Fruit fly (Drosophila melanogaster) whole organism, embryonic: ENCODE data around the gene CG17855.

Experiments used
- Aef1 ChIP-seq: fragments of 200-800 bp; sonication (Bioruptor generic); IDR thresholded peaks from 3 replicates; pipeline ENCODE4 v1.3.6; 2022; ENCODE audit warnings: missing biosample characterization, missing genetic modification characterization
- C15 ChIP-seq: fragments of 200-800 bp; sonication (Bioruptor generic); IDR thresholded peaks from 3 replicates; pipeline ENCODE4 v1.3.6; 2022; ENCODE audit warnings: missing biosample characterization, missing genetic modification characterization
- CG12219 ChIP-seq: fragments of 200-800 bp; sonication (Bioruptor generic); optimal IDR thresholded peaks from 3 replicates; lab custom pipeline; 2018; ENCODE audit warnings: missing biosample characterization, mild to moderate bottlenecking, missing genetic modification characterization
- CG12299 ChIP-seq: fragments of 200-800 bp; sonication (Bioruptor generic); optimal IDR thresholded peaks from 2 replicates; lab custom pipeline; 2018; ENCODE audit warnings: missing biosample characterization, mild to moderate bottlenecking, missing genetic modification characterization
- CG1233 ChIP-seq: fragments of 200-800 bp; sonication (Bioruptor generic); optimal IDR thresholded peaks from 4 replicates; lab custom pipeline; 2018; ENCODE audit warnings: missing biosample characterization, mild to moderate bottlenecking, missing genetic modification characterization
- CG17361 ChIP-seq: fragments of 200-800 bp; sonication (Bioruptor generic); IDR thresholded peaks from 3 replicates; pipeline ENCODE4 v1.3.6; 2022; ENCODE audit warnings: missing biosample characterization, missing genetic modification characterization
- CG17568 ChIP-seq: fragments of 200-800 bp; sonication (Bioruptor generic); optimal IDR thresholded peaks from 2 replicates; lab custom pipeline; 2018; ENCODE audit warnings: missing biosample characterization, mild to moderate bottlenecking, missing genetic modification characterization, moderate library complexity
- CG4854 ChIP-seq: fragments of 200-800 bp; sonication (Bioruptor generic); optimal IDR thresholded peaks from 2 replicates; lab custom pipeline; 2016; ENCODE audit warnings: missing biosample characterization, missing genetic modification characterization, inconsistent platforms
- CG5180 ChIP-seq: fragments of 200-800 bp; sonication (Bioruptor generic); optimal IDR thresholded peaks from 3 replicates; lab custom pipeline; 2017; ENCODE audit warnings: missing biosample characterization, missing genetic modification characterization, mild to moderate bottlenecking, moderate library complexity, missing genetic modification reagents
- CG6254 ChIP-seq: fragments of 200-800 bp; sonication (Bioruptor generic); optimal IDR thresholded peaks from 3 replicates; lab custom pipeline; 2017; ENCODE audit warnings: mild to moderate bottlenecking, missing biosample characterization, missing genetic modification reagents, missing genetic modification characterization
- CG6654 ChIP-seq: fragments of 200-800 bp; sonication (Bioruptor generic); optimal IDR thresholded peaks from 2 replicates; lab custom pipeline; 2017; ENCODE audit warnings: missing biosample characterization, mild to moderate bottlenecking, missing genetic modification characterization
- CG6765 ChIP-seq: fragments of 200-800 bp; sonication (Bioruptor generic); optimal IDR thresholded peaks from 3 replicates; lab custom pipeline; 2017; ENCODE audit warnings: missing biosample characterization, mild to moderate bottlenecking, missing genetic modification characterization
- CG6813 ChIP-seq: fragments of 200-800 bp; sonication (Bioruptor generic); optimal IDR thresholded peaks from 2 replicates; lab custom pipeline; 2017; ENCODE audit warnings: missing biosample characterization, missing genetic modification characterization, mild to moderate bottlenecking, moderate library complexity, missing genetic modification reagents
- CG8290 ChIP-seq, 3 experiments: fragments of 200-800 bp; sonication (Bioruptor generic); optimal IDR thresholded peaks; 2 replicates each; lab custom pipeline; 2016 to 2019; ENCODE audit warnings: missing biosample characterization in 3 of 3, missing genetic modification characterization in 3 of 3, mild to moderate bottlenecking in 2 of 3, moderate library complexity in 1 of 3
- CG9932 ChIP-seq: fragments of 200-800 bp; sonication (Bioruptor generic); IDR thresholded peaks from 2 replicates; pipeline ENCODE4 v1.3.6; 2022; ENCODE audit warnings: missing biosample characterization, missing genetic modification characterization
- CTCF ChIP-seq: fragments of 200-800 bp; sonication (Bioruptor generic); optimal IDR thresholded peaks from 2 replicates; lab custom pipeline; 2017; ENCODE audit warnings: missing biosample characterization, mild to moderate bottlenecking, missing genetic modification characterization, moderate library complexity
- D ChIP-seq, 2 experiments: fragments of 200-800 bp in 1 of 2; fragments of >200 bp in 1 of 2; sonication (Bioruptor generic) in 1 of 2; optimal IDR thresholded peaks; 2 replicates in 1 of 2; 3 replicates in 1 of 2; lab custom pipeline; 2017; ENCODE audit warnings: mild to moderate bottlenecking in 1 of 2, missing biosample characterization in 1 of 2, missing genetic modification characterization in 1 of 2, missing genetic modification reagents in 1 of 2
- ERR ChIP-seq: fragments of 200-800 bp; sonication (Bioruptor generic); optimal IDR thresholded peaks from 2 replicates; lab custom pipeline; 2016; ENCODE audit warnings: missing biosample characterization, missing genetic modification characterization
- Gsc ChIP-seq: fragments of 200-800 bp; sonication (Bioruptor generic); IDR thresholded peaks from 2 replicates; pipeline ENCODE4 v1.3.6; 2022; ENCODE audit warnings: missing biosample characterization, missing genetic modification characterization
- HLHmδ ChIP-seq: fragments of 200-800 bp; sonication (Bioruptor generic); optimal IDR thresholded peaks from 2 replicates; lab custom pipeline; 2018; ENCODE audit warnings: missing biosample characterization, mild to moderate bottlenecking, missing genetic modification characterization, moderate library complexity
- HmgD ChIP-seq: fragments of 200-800 bp; sonication (Bioruptor generic); optimal IDR thresholded peaks from 3 replicates; lab custom pipeline; 2016; ENCODE audit warnings: missing biosample characterization, missing genetic modification characterization
- Lpt ChIP-seq: fragments of >200 bp; optimal IDR thresholded peaks from 2 replicates; lab custom pipeline; 2018; ENCODE audit warnings: missing biosample characterization, missing genetic modification characterization
- MESR4 ChIP-seq: fragments of 200-800 bp; sonication (Bioruptor generic); optimal IDR thresholded peaks from 2 replicates; lab custom pipeline; 2018; ENCODE audit warnings: missing biosample characterization, mild to moderate bottlenecking, missing genetic modification characterization, moderate library complexity
- Mes4 ChIP-seq: fragments of 200-800 bp; sonication (Bioruptor generic); optimal IDR thresholded peaks from 2 replicates; lab custom pipeline; 2016; ENCODE audit warnings: missing biosample characterization, missing genetic modification characterization
- Six4 ChIP-seq: fragments of 200-800 bp; sonication (Bioruptor generic); optimal IDR thresholded peaks from 2 replicates; lab custom pipeline; 2016; ENCODE audit warnings: missing biosample characterization, missing genetic modification characterization
- Ssrp ChIP-seq: fragments of 200-800 bp; sonication (Bioruptor generic); optimal IDR thresholded peaks from 2 replicates; lab custom pipeline; 2018; ENCODE audit warnings: missing biosample characterization, mild to moderate bottlenecking, missing genetic modification characterization, moderate library complexity
- Trl ChIP-seq, 3 experiments: fragments of >200 bp in 2 of 3; fragments of 200-800 bp in 1 of 3; sonication (Bioruptor generic) in 1 of 3; optimal IDR thresholded peaks; 2 replicates in 1 of 3; 3 replicates in 2 of 3; lab custom pipeline; 2016 to 2017; ENCODE audit warnings: missing biosample characterization in 1 of 3, missing genetic modification characterization in 1 of 3
- Xrp1 ChIP-seq: fragments of 200-800 bp; sonication (Bioruptor generic); IDR thresholded peaks from 2 replicates; pipeline ENCODE4 v1.3.6; 2022; ENCODE audit warnings: missing biosample characterization, missing genetic modification characterization
- abd-A ChIP-seq: fragments of 200-800 bp; sonication (Bioruptor generic); optimal IDR thresholded peaks from 3 replicates; lab custom pipeline; 2019; ENCODE audit warnings: missing biosample characterization, mild to moderate bottlenecking, missing genetic modification characterization, moderate library complexity
- bbx ChIP-seq: fragments of 200-800 bp; sonication (Bioruptor generic); IDR thresholded peaks from 2 replicates; pipeline ENCODE4 v1.3.6; 2022; ENCODE audit warnings: missing biosample characterization, missing genetic modification characterization; ENCODE audit not compliant: partially characterized antibody
- br ChIP-seq: fragments of >200 bp; optimal IDR thresholded peaks from 2 replicates; lab custom pipeline; 2017
- cas ChIP-seq: fragments of 200-800 bp; sonication (Bioruptor generic); IDR thresholded peaks from 2 replicates; pipeline ENCODE4 v1.3.6; 2022; ENCODE audit warnings: missing biosample characterization, missing genetic modification characterization
- cg ChIP-seq: fragments of 200-800 bp; sonication (Bioruptor generic); optimal IDR thresholded peaks from 3 replicates; lab custom pipeline; 2019; ENCODE audit warnings: missing biosample characterization, mild to moderate bottlenecking, missing genetic modification characterization, moderate library complexity
- chn ChIP-seq: fragments of 200-800 bp; sonication (Bioruptor generic); optimal IDR thresholded peaks from 2 replicates; lab custom pipeline; 2016; ENCODE audit warnings: missing biosample characterization, missing genetic modification characterization
- cwo ChIP-seq: fragments of 200-800 bp; sonication (Bioruptor generic); optimal IDR thresholded peaks from 3 replicates; lab custom pipeline; 2017; ENCODE audit warnings: missing biosample characterization, missing genetic modification characterization, mild to moderate bottlenecking, moderate library complexity, missing genetic modification reagents
- dmrt99B ChIP-seq: fragments of 200-800 bp; sonication (Bioruptor generic); optimal IDR thresholded peaks from 2 replicates; lab custom pipeline; 2018; ENCODE audit warnings: missing biosample characterization, mild to moderate bottlenecking, missing genetic modification characterization, moderate library complexity
- gcm ChIP-seq: fragments of 200-800 bp; sonication (Bioruptor generic); optimal IDR thresholded peaks from 2 replicates; lab custom pipeline; 2019; ENCODE audit warnings: missing biosample characterization, mild to moderate bottlenecking, missing genetic modification characterization, moderate library complexity
- lola ChIP-seq, 3 experiments: fragments of >200 bp in 2 of 3; fragments of 200-800 bp in 1 of 3; sonication (Bioruptor generic) in 1 of 3; optimal IDR thresholded peaks; 2 replicates each; lab custom pipeline; 2017 to 2019; ENCODE audit warnings: missing biosample characterization in 3 of 3, missing genetic modification characterization in 3 of 3, mild to moderate bottlenecking in 1 of 3, moderate library complexity in 1 of 3
- lov ChIP-seq, 2 experiments: fragments of 200-800 bp in 1 of 2; fragments of >200 bp in 1 of 2; sonication (Bioruptor generic) in 1 of 2; IDR thresholded peaks in 1 of 2; optimal IDR thresholded peaks in 1 of 2; 2 replicates in 1 of 2; 3 replicates in 1 of 2; pipeline versions ENCODE4 v1.3.6 to Lab custom; 2017 to 2022; ENCODE audit warnings: missing biosample characterization in 1 of 2, missing genetic modification characterization in 1 of 2
- mirr ChIP-seq: fragments of 200-800 bp; sonication (Bioruptor generic); optimal IDR thresholded peaks from 3 replicates; lab custom pipeline; 2018; ENCODE audit warnings: missing biosample characterization, mild to moderate bottlenecking, missing genetic modification characterization
- nau ChIP-seq: fragments of 200-800 bp; sonication (Bioruptor generic); optimal IDR thresholded peaks from 3 replicates; lab custom pipeline; 2017; ENCODE audit warnings: missing biosample characterization, mild to moderate bottlenecking, missing genetic modification characterization, missing genetic modification reagents
- nerfin-2 ChIP-seq: fragments of 200-800 bp; sonication (Bioruptor generic); IDR thresholded peaks from 2 replicates; pipeline ENCODE4 v1.3.6; 2022; ENCODE audit warnings: missing biosample characterization, missing genetic modification characterization; ENCODE audit not compliant: partially characterized antibody
- run ChIP-seq: fragments of 200-800 bp; sonication (Bioruptor generic); optimal IDR thresholded peaks from 3 replicates; lab custom pipeline; 2018; ENCODE audit warnings: missing biosample characterization, mild to moderate bottlenecking, missing genetic modification characterization
- schlank ChIP-seq: fragments of 200-800 bp; sonication (Bioruptor generic); optimal IDR thresholded peaks from 2 replicates; lab custom pipeline; 2018; ENCODE audit warnings: missing biosample characterization, mild to moderate bottlenecking, missing genetic modification characterization
- so ChIP-seq: fragments of 200-800 bp; sonication (Bioruptor generic); IDR thresholded peaks from 3 replicates; pipeline ENCODE4 v1.3.6; 2022; ENCODE audit warnings: missing biosample characterization, missing genetic modification characterization
- tap ChIP-seq: fragments of 200-800 bp; optimal IDR thresholded peaks from 3 replicates; lab custom pipeline; 2019; ENCODE audit warnings: missing biosample characterization, mild to moderate bottlenecking, missing genetic modification characterization, moderate library complexity

Gene CG17855

DNA sequence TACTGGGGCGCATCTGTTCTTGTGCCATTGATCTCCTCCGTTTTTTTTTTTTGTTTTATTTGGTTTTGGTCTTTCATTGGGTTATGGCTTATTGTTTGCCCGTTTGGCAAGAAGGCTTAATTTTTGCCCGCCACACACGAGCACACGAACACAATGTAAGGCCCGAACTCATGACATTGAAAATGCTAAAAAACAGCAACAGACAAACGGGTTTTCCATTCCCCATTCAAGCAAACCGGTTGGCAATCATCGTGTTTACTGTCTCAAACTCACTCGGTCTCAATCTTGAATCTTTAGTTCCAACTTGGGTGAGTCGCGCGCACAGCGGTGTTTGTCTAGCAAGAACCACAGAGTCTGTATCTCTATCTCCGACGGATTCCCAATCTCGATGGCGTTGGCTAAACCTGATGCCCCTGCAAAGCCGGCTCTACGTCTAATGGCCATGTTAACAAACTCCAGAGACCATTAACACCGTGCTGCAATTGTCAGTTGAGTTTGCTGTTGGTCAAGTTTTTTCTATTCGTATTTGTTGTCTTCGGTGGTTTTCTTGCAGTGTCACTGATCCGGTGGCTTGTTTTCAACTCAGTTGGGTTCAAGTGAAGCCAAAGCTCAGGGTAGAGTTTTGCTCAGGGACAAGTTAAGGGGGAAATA, 31.7 kb upstream of the CG17855 start (continued):
- TF ChIP-seq lov (optimal IDR thresholded peaks at IDR 0.05; lab: Kevin White, UChicago) (no peak), lov (GFP tag; IDR thresholded peaks at IDR 0.05; lab: Robert Waterston, UW) (0 out of 3 replicates have a peak, but pooled peaks have one; percentile 48), lola (GFP tag; optimal IDR thresholded peaks at IDR 0.05; lab: Kevin White, UChicago) (no peak)
- TF ChIP-seq, all 482 proteins: peak for 37

DNA sequence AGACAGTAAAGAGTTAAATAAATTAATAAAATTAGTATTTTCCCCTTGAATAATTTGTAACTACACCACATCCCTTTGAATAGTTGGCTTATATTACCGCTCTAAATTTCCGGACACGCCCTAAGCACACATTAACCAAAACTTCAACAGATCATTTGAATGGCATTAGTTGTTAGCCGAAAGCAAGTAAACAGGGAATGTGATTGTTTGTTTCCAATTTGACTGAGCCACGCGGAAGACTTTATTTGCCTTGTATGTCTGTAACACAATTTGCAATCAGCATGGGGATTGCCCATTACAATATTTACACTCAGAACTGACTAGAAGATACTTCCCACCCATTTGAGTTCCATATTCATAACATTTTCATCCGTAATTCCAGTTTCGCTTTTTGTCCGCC, 30.7 kb upstream of the CG17855 start:
- TF ChIP-seq CTCF (GFP tag; lab: Kevin White, UChicago) = no peak
- TF ChIP-seq CG17361 = no peak
- no peak for TF ChIP-seq abd-A (tag; lab: Kevin White, UChicago)
- TF ChIP-seq bbx (GFP tag; lab: Robert Waterston, UW) = no peak
- TF ChIP-seq mirr (GFP tag; lab: Kevin White, UChicago) = peak; percentile 83
- peak; percentile 12 for TF ChIP-seq CG5180 (GFP tag; lab: Kevin White, UChicago)
- no peak for TF ChIP-seq CG6654 (GFP tag; lab: Kevin White, UChicago)
- no peak for TF ChIP-seq Trl (optimal IDR thresholded peaks at IDR 0.05; lab: Kevin White, UChicago)
- peak; percentile 25 for TF ChIP-seq Trl (GFP tag; optimal IDR thresholded peaks at IDR 0.05; lab: Kevin White, UChicago)
- peak; percentile 19 for TF ChIP-seq schlank (tag; lab: Kevin White, UChicago)
- TF ChIP-seq nau (GFP tag; lab: Kevin White, UChicago) = peak; percentile 20
- TF ChIP-seq CG8290 (GFP tag; optimal IDR thresholded peaks at IDR 0.05; lab: Kevin White, UChicago) = no peak
- peak in 1 of 2 experiments; percentile 75 for TF ChIP-seq CG8290 (tag; optimal IDR thresholded peaks at IDR 0.05; lab: Kevin White, UChicago)
- peak; percentile 60 for TF ChIP-seq CG6765
- no peak for TF ChIP-seq cas (GFP tag; lab: Robert Waterston, UW)
- peak; percentile 7 for TF ChIP-seq CG1233
- TF ChIP-seq HmgD = no peak
- no peak for TF ChIP-seq Gsc (GFP tag; lab: Robert Waterston, UW)
- no peak for TF ChIP-seq gcm (GFP tag; lab: Kevin White, UChicago)
- 0 out of 2 replicates have a peak, but pooled peaks have one; percentile 10 for TF ChIP-seq Xrp1 (GFP tag; lab: Robert Waterston, UW)
- no peak for TF ChIP-seq Ssrp (tag; lab: Kevin White, UChicago)
- TF ChIP-seq CG4854 (GFP tag; lab: Kevin White, UChicago) = peak; percentile 16
- no peak for TF ChIP-seq CG6254 (GFP tag; lab: Kevin White, UChicago)
- TF ChIP-seq CG6813 = no peak
- no peak for TF ChIP-seq nerfin-2 (GFP tag; lab: Robert Waterston, UW)
- no peak for TF ChIP-seq Aef1 (GFP tag; lab: Robert Waterston, UW)
- TF ChIP-seq so (GFP tag; lab: Robert Waterston, UW) = 0 out of 3 replicates have a peak, but pooled peaks have one; percentile 57
- no peak for TF ChIP-seq CG12299 (tag; lab: Kevin White, UChicago)
- no peak for TF ChIP-seq ERR (GFP tag; lab: Kevin White, UChicago)
- no peak for TF ChIP-seq D (optimal IDR thresholded peaks at IDR 0.05; lab: Kevin White, UChicago)
- TF ChIP-seq D (GFP tag; optimal IDR thresholded peaks at IDR 0.05; lab: Kevin White, UChicago) = no peak
- TF ChIP-seq HLHmδ (GFP tag; lab: Kevin White, UChicago) = no peak
- TF ChIP-seq tap = no peak
- no peak for TF ChIP-seq Mes4
- no peak for TF ChIP-seq CG9932 (GFP tag; lab: Robert Waterston, UW)
- no peak for TF ChIP-seq chn (GFP tag; lab: Kevin White, UChicago)
- no peak for TF ChIP-seq CG17568
- no peak for TF ChIP-seq run (tag; lab: Kevin White, UChicago)
- no peak for TF ChIP-seq C15 (GFP tag; lab: Robert Waterston, UW)
- no peak for TF ChIP-seq dmrt99B
- TF ChIP-seq br (lab: Kevin White, UChicago) = no peak
- no peak for TF ChIP-seq Lpt (GFP tag; lab: Kevin White, UChicago)
- TF ChIP-seq MESR4 (GFP tag; lab: Kevin White, UChicago) = no peak
- no peak for TF ChIP-seq Six4 (GFP tag; lab: Kevin White, UChicago)
- TF ChIP-seq cg = no peak
- TF ChIP-seq CG12219 (GFP tag; lab: Kevin White, UChicago) = peak; percentile 4
- peak; percentile 45 for TF ChIP-seq cwo (GFP tag; lab: Kevin White, UChicago)
